Worm (Caenorhabditis elegans) whole organism, mixed stage, embryonic: ENCODE results near the gene K05F1.14.

ENCODE experiments used
- M03D4.4 ChIP-seq: sonication (generic microtip); optimal IDR thresholded peaks from 2 replicates; lab custom pipeline; 2017; ENCODE audit warnings: mild to moderate bottlenecking, missing genetic modification characterization, missing compliant biosample characterization
- bed-3 ChIP-seq: fragments of 200-800 bp; sonication (Bioruptor generic); optimal IDR thresholded peaks from 3 replicates; lab custom pipeline; 2018; ENCODE audit warnings: mild to moderate bottlenecking, missing genetic modification characterization, moderate library complexity, missing compliant biosample characterization
- blmp-1 ChIP-seq: fragments of 150-350 bp; optimal IDR thresholded peaks from 2 replicates; lab custom pipeline; 2014; ENCODE audit warnings: missing biosample characterization, missing genetic modification characterization
- ceh-39 ChIP-seq: fragments of 150-350 bp; optimal IDR thresholded peaks from 2 replicates; lab custom pipeline; 2014; ENCODE audit warnings: missing biosample characterization, missing genetic modification characterization
- ceh-43 ChIP-seq: fragments of 200-800 bp; sonication (Bioruptor generic); optimal IDR thresholded peaks from 2 replicates; lab custom pipeline; 2018; ENCODE audit warnings: mild to moderate bottlenecking, missing genetic modification characterization, moderate library complexity, missing compliant biosample characterization
- ceh-83 ChIP-seq: fragments of 200-800 bp; sonication (Bioruptor generic); optimal IDR thresholded peaks from 2 replicates; lab custom pipeline; 2018; ENCODE audit warnings: mild to moderate bottlenecking, missing genetic modification characterization, missing compliant biosample characterization
- ces-1 ChIP-seq: fragments of 150-350 bp; optimal IDR thresholded peaks from 2 replicates; lab custom pipeline; 2014; ENCODE audit warnings: missing biosample characterization, missing genetic modification reagents, missing genetic modification characterization
- cnd-1 ChIP-seq: fragments of 200-800 bp; sonication (Bioruptor generic); optimal IDR thresholded peaks from 2 replicates; lab custom pipeline; 2018; ENCODE audit warnings: mild to moderate bottlenecking, missing genetic modification characterization, missing compliant biosample characterization
- drap-1 ChIP-seq: fragments of 200-800 bp; sonication (Bioruptor generic); optimal IDR thresholded peaks from 3 replicates; lab custom pipeline; 2018; ENCODE audit warnings: mild to moderate bottlenecking, missing genetic modification characterization, missing compliant biosample characterization
- elt-1 ChIP-seq: sonication (generic microtip); optimal IDR thresholded peaks from 2 replicates; lab custom pipeline; 2017; ENCODE audit warnings: missing genetic modification characterization, mild to moderate bottlenecking, missing compliant biosample characterization, antibody characterized with exemption, moderate library complexity, borderline replicate concordance; ENCODE audit not compliant: insufficient read depth
- elt-3 ChIP-seq: fragments of 150-350 bp; optimal IDR thresholded peaks from 2 replicates; lab custom pipeline; 2014; ENCODE audit warnings: missing biosample characterization, missing genetic modification characterization
- flh-1 ChIP-seq: fragments of 200-800 bp; sonication (Bioruptor generic); optimal IDR thresholded peaks from 2 replicates; lab custom pipeline; 2018; ENCODE audit warnings: mild to moderate bottlenecking, missing genetic modification characterization, moderate library complexity, missing compliant biosample characterization
- ham-2 ChIP-seq: fragments of 200-800 bp; sonication (Bioruptor generic); optimal IDR thresholded peaks from 2 replicates; lab custom pipeline; 2018; ENCODE audit warnings: mild to moderate bottlenecking, missing genetic modification characterization, missing compliant biosample characterization
- hlh-1 ChIP-seq: fragments of 150-350 bp; optimal IDR thresholded peaks from 2 replicates; lab custom pipeline; 2014; ENCODE audit warnings: missing biosample characterization, missing genetic modification reagents, missing genetic modification characterization
- lin-13 ChIP-seq: fragments of 150-350 bp; optimal IDR thresholded peaks from 2 replicates; lab custom pipeline; 2014; ENCODE audit warnings: missing biosample characterization, missing genetic modification characterization
- lin-32 ChIP-seq: fragments of 200-800 bp; sonication (Bioruptor generic); optimal IDR thresholded peaks from 2 replicates; lab custom pipeline; 2018; ENCODE audit warnings: mild to moderate bottlenecking, missing genetic modification characterization, missing compliant biosample characterization
- lsy-2 ChIP-seq: fragments of 150-350 bp; optimal IDR thresholded peaks from 2 replicates; lab custom pipeline; 2014; ENCODE audit warnings: missing biosample characterization, missing genetic modification characterization
- mab-5 ChIP-seq: fragments of 150-350 bp; optimal IDR thresholded peaks from 2 replicates; lab custom pipeline; 2014; ENCODE audit warnings: missing biosample characterization, missing genetic modification characterization
- mls-2 ChIP-seq: sonication (generic microtip); optimal IDR thresholded peaks from 2 replicates; lab custom pipeline; 2016; ENCODE audit warnings: mild to moderate bottlenecking, missing genetic modification characterization, moderate library complexity, missing compliant biosample characterization
- nhr-12 ChIP-seq: fragments of 150-350 bp; optimal IDR thresholded peaks from 2 replicates; lab custom pipeline; 2014; ENCODE audit warnings: missing biosample characterization, missing genetic modification characterization
- nhr-2 ChIP-seq: fragments of 150-350 bp; optimal IDR thresholded peaks from 2 replicates; lab custom pipeline; 2014; ENCODE audit warnings: missing biosample characterization, missing genetic modification characterization
- nhr-237 ChIP-seq: fragments of 150-350 bp; optimal IDR thresholded peaks from 2 replicates; lab custom pipeline; 2014; ENCODE audit warnings: missing biosample characterization, missing genetic modification characterization
- nhr-28 ChIP-seq: fragments of 150-350 bp; optimal IDR thresholded peaks from 2 replicates; lab custom pipeline; 2014; ENCODE audit warnings: missing biosample characterization, missing genetic modification characterization
- nhr-76 ChIP-seq: sonication (generic microtip); optimal IDR thresholded peaks from 2 replicates; lab custom pipeline; 2017; ENCODE audit warnings: missing biosample characterization, missing genetic modification characterization
- pha-4 ChIP-seq: fragments of 150-350 bp; optimal IDR thresholded peaks from 2 replicates; lab custom pipeline; 2018; ENCODE audit warnings: missing biosample characterization, missing genetic modification reagents, missing genetic modification characterization
- sem-2 ChIP-seq: fragments of 200-800 bp; sonication (Bioruptor generic); optimal IDR thresholded peaks from 2 replicates; lab custom pipeline; 2018; ENCODE audit warnings: mild to moderate bottlenecking, missing genetic modification characterization, missing compliant biosample characterization
- snpc-4 ChIP-seq: fragments of 150-350 bp; optimal IDR thresholded peaks from 2 replicates; lab custom pipeline; 2014; ENCODE audit warnings: missing biosample characterization, missing genetic modification characterization
- sptf-1 ChIP-seq: sonication (generic microtip); optimal IDR thresholded peaks from 2 replicates; lab custom pipeline; 2017; ENCODE audit warnings: mild to moderate bottlenecking, missing genetic modification characterization, moderate library complexity, missing compliant biosample characterization
- tbx-8 ChIP-seq: fragments of 200-800 bp; sonication (Bioruptor generic); optimal IDR thresholded peaks from 2 replicates; lab custom pipeline; 2018; ENCODE audit warnings: mild to moderate bottlenecking, missing genetic modification characterization, moderate library complexity, missing compliant biosample characterization
- unc-120 ChIP-seq: sonication (generic microtip); optimal IDR thresholded peaks from 2 replicates; lab custom pipeline; 2017; ENCODE audit warnings: missing genetic modification characterization, missing compliant biosample characterization; ENCODE audit not compliant: poor library complexity, severe bottlenecking
- unc-39 ChIP-seq: fragments of 150-350 bp; optimal IDR thresholded peaks from 2 replicates; lab custom pipeline; 2014; ENCODE audit warnings: missing biosample characterization, missing genetic modification characterization
- unc-62 ChIP-seq: fragments of 150-350 bp; optimal IDR thresholded peaks from 2 replicates; lab custom pipeline; 2014; ENCODE audit warnings: missing biosample characterization, missing genetic modification reagents, missing genetic modification characterization
- zip-8 ChIP-seq: fragments of 150-350 bp; optimal IDR thresholded peaks from 2 replicates; lab custom pipeline; 2014; ENCODE audit warnings: missing biosample characterization, missing genetic modification characterization
- ztf-11 ChIP-seq: fragments of 150-350 bp; optimal IDR thresholded peaks from 2 replicates; lab custom pipeline; 2014; ENCODE audit warnings: missing biosample characterization, missing genetic modification characterization

Gene K05F1.14

DNA sequence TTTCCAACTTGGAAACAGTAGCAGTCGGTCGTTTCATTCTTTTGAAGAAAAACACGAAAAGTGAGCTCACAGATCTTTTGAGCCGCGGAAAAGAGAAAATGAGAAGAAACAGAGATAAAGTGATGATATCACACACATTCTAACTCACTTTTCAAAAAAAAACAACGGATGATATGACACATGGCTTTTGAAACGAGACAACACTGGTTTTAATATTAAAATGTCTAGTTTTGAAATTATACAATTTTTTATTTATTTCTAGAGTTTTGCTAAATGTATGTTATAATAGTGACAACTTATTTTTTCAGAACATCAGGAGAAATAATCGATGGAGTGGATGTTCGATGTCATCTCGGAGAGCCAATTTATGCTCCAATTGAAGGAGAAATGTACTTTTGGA lies at the start of gene K05F1.14:
Gene K05F1.14 (minus strand): TSS at position 101 of the 400 bp plus-strand sequence.
- TF ChIP-seq ceh-43 (GFP tag; lab: Kevin White, UChicago): no peak

DNA sequence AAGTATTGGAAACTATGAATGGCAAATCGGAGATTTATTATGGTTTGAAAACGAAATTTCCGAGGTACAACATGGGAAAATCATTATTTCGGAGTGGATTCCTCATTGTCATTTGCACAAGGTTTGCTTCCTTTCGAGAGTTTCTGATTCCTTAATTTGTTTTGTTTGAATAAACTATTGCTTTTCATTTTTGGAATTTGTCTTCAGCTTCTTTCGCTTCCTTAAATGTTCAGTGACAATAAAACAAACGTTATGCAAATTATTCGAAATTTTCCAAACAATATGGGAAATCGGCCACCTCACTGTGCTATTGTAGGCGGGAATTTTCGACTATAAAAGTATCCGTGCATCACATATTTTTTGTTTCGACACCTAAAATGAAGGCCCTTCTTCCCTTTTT lies 49.5 kb upstream of the K05F1.14 start, which contains the start of gene nep-25:
Gene nep-25 (plus strand): TSS at position 375 of the 400 bp plus-strand sequence.
- TF ChIP-seq ceh-83 (GFP tag; lab: Kevin White, UChicago): no peak
- no peak for TF ChIP-seq lin-32
- no peak for TF ChIP-seq zip-8
- TF ChIP-seq bed-3 (GFP tag; lab: Kevin White, UChicago): no peak
- TF ChIP-seq ham-2 (GFP tag; lab: Kevin White, UChicago): no peak
- TF ChIP-seq hlh-1: no peak

DNA sequence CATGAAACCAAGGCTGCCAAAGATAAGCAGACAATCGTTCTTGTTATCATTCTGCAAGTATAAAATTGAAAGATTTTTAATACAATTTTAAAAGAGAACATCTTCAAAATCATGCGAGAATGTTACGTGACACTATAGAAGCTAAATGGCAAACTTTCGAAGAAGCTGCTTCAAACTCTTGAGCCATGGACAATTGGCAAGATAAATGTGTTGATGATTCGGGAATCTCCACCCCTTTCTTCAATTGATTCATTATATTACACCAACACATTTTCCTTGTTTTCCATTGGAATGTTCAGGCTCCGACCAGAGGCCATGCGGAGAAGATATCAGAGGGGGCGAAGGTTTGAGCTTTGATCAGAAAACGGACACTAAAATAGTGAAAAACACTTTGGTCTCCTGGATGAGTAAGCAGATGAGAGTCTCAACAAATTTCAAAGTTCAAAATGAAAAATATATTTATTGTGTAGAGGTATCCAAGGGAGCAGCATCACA lies 48.7 kb upstream of the K05F1.14 start, which contains the start of gene lec-5:
Gene lec-5 (minus strand): TSS at position 51 of the 495 bp plus-strand sequence.
- TF ChIP-seq M03D4.4 (tag; lab: Kevin White, UChicago) (no peak), lin-32 (no peak), nhr-237 (tag; lab: Kevin White, UChicago) (no peak), unc-120 (tag; lab: Kevin White, UChicago) (peak; percentile 75), tbx-8 (GFP tag; lab: Kevin White, UChicago) (no peak), unc-62 (peak; percentile 76), elt-3 (no peak), flh-1 (GFP tag; lab: Kevin White, UChicago) (no peak), unc-39 (tag; lab: Kevin White, UChicago) (no peak), elt-1 (no peak), pha-4 (no peak), nhr-76 (tag; lab: Kevin White, UChicago) (no peak), mab-5 (tag; lab: Kevin White, UChicago) (peak; percentile 58), hlh-1 (peak; percentile 55), snpc-4 (tag; lab: Kevin White, UChicago) (no peak), nhr-28 (tag; lab: Kevin White, UChicago) (no peak), ham-2 (GFP tag; lab: Kevin White, UChicago) (no peak), mls-2 (no peak), ceh-39 (tag; lab: Kevin White, UChicago) (no peak)

DNA sequence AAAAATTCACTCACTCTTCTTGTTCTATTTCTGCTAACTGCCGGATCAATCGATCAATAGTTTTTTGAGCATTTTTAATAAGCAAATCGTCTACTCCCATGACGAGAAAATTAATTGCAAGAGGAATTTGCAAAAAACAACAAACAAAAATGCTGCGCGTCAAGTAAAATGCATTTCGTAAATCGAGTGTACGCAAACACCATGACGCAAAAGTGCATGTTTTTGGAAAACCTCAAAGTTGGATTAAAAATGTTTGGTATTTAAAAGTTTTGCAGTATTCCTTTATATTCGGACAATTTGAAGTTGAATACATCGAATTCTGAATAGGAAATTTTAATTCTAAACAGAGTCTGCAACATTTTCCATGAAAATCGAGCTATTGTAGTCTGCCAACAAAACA lies 46.8 kb upstream of the K05F1.14 start, which contains the start of gene ZK1248.19:
Gene ZK1248.19 (minus strand): TSS at position 188 of the 400 bp plus-strand sequence.
- TF ChIP-seq nhr-237 (tag; lab: Kevin White, UChicago) (peak; percentile 7), hlh-1 (peak; percentile 16), ces-1 (GFP tag; lab: Kevin White, UChicago) (peak; percentile 41), ceh-43 (GFP tag; lab: Kevin White, UChicago) (no peak)

DNA sequence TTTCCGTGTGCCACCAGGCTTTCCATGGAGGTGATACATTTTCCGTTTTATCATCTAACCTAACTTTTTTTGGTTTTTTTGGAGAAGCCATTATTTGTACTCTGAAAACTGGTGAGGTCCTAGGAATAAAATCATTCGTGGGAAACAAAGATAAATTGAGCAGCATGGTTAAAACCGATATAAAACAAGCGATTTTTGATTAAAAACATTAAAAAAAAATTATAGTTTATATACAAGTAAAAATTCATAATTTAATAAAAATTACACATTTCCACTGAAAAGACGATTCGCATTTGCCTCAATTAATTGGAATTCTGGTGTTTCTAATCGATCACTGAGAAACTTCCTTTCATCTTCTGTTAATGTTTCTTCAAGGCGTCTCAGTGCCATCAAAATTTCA lies 46.1 kb upstream of the K05F1.14 start, which contains the start of gene ZK1248.15:
Gene ZK1248.15 (minus strand): TSS at position 101 of the 400 bp plus-strand sequence.
- TF ChIP-seq flh-1 (GFP tag; lab: Kevin White, UChicago) (no peak), snpc-4 (tag; lab: Kevin White, UChicago) (no peak), lin-13 (tag; lab: Kevin White, UChicago) (no peak), ztf-11 (tag; lab: Kevin White, UChicago) (no peak), nhr-2 (no peak), mls-2 (no peak), zip-8 (no peak), ceh-39 (tag; lab: Kevin White, UChicago) (no peak), sptf-1 (no peak), nhr-28 (tag; lab: Kevin White, UChicago) (no peak), nhr-12 (no peak), blmp-1 (tag; lab: Kevin White, UChicago) (no peak), sem-2 (no peak), mab-5 (tag; lab: Kevin White, UChicago) (no peak), cnd-1 (no peak), elt-1 (no peak), drap-1 (GFP tag; lab: Kevin White, UChicago) (no peak), lsy-2 (no peak), ces-1 (GFP tag; lab: Kevin White, UChicago) (no peak)
